Fruit fly (Drosophila melanogaster): ENCODE data around the gene obst-F.

DNA sequence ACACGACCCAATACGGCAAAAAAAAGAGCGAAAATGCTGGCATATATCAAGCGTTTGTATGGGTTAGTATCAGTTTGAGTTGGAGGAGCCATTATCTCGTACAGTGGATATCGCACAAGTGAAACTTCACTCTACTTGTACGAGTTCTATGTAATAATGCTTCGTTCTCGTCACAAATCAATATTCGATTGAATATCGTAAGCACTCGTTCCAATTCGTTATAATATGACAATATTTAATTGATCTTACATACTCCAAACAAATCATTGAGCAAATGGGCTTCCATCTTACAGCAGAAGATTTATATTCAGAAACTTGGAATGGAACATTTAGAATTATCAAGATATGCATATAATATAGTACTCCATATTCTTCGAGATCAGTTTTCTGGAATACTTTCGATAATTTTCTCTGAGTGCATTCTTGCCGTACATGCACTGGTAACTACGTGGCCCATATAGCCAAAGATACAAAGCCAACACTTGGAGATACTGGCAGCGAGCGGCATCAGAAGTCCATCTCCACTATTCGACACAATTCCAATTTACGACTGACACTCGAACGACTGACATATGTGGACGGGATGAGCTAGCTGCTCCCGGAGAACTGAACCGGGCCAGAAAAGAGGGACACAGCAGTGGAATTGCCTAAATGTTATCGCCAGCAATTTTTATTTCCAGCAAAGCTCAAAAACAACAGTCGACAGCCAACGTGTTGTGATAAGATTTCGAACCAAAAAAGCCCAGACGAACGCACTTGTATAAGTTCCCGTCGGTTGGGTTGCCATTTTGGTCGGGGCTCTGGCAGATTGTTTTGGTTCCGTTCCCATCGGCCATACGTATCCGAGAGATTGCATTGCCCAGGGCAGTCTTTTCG lies 8.3 kb downstream of the obst-F start:
- no peak for TF ChIP-seq D1 (tag; optimal IDR thresholded peaks at IDR 0.05)
- TF ChIP-seq EcR (GFP tag; optimal IDR thresholded peaks at IDR 0.05): no peak
- TF ChIP-seq CG9948 (tag; optimal IDR thresholded peaks at IDR 0.05): no peak
